Fruit fly (Drosophila melanogaster): ENCODE results near the gene tim.
A peak's percentile ranks its signal among the peaks of the same experiment; 100 is the strongest.

The tim gene

DNA sequence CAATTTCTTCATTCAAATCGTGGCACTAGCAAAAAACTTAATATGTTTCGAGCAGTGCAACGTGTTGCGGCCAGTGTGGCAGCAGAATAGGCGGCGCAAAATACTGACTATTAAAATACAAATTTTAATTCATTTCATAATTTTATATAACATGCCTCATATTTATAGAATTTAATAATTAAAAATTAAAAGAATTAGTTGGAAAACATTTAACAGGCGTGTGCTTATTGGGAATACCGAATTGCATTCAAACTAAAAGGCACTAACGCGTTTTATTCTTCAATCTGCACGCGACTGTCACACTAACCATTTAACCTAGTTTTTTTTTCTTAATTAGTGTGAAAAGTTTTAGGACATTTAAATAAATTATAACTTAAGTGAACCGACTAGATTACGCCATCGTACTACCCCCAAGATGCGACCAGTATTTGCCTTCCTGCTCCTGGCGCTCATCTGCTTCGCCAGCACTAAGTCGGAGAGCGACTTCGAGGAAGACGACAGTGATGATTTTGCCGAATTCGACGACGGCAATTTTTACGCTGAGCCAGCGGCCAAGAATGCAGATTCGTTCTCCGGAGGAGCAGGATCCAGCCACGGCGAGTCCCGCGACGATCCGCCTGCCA lies 6.8 kb upstream of the tim start, which contains the start of the genes LeuRS and CG17593 (continued):
- peak; percentile 44; the same call in 1 of the 2 replicates for TF ChIP-seq CG13287 (GFP tag; IDR thresholded peaks at IDR 0.05; ENCODE audit: partially characterized antibody)
- TF ChIP-seq cas (GFP tag; IDR thresholded peaks at IDR 0.05) = no peak
- TF ChIP-seq GATAe (GFP tag; conservative IDR thresholded peaks at IDR 0.05) = no peak
- no peak for TF ChIP-seq dimm (GFP tag; IDR thresholded peaks at IDR 0.05)
- TF ChIP-seq Hr3 (GFP tag; optimal IDR thresholded peaks at IDR 0.05) = peak; percentile 74
- TF ChIP-seq MESR4 (GFP tag; optimal IDR thresholded peaks at IDR 0.05) = peak; percentile 67
- TF ChIP-seq dmrt99B (tag; optimal IDR thresholded peaks at IDR 0.05) = no peak
- TF ChIP-seq CG11504 (tag; optimal IDR thresholded peaks at IDR 0.05) = no peak
- no peak for TF ChIP-seq CG7839 (tag; optimal IDR thresholded peaks at IDR 0.05)
- TF ChIP-seq CG1529 (GFP tag; optimal IDR thresholded peaks at IDR 0.05) = no peak
- peak; percentile 13 for TF ChIP-seq CTCF (GFP tag; optimal IDR thresholded peaks at IDR 0.05)
- TF ChIP-seq gem (tag; optimal IDR thresholded peaks at IDR 0.05) = no peak
- no peak for TF ChIP-seq psq (GFP tag; optimal IDR thresholded peaks at IDR 0.05)
- no peak for TF ChIP-seq z (GFP tag; IDR thresholded peaks at IDR 0.05)
- no peak for TF ChIP-seq CG2678 (tag; optimal IDR thresholded peaks at IDR 0.05)
- peak; percentile 24 for TF ChIP-seq CG2116 (GFP tag; optimal IDR thresholded peaks at IDR 0.05)
- TF ChIP-seq Dbx (GFP tag; IDR thresholded peaks at IDR 0.05) = no peak
- no peak for TF ChIP-seq wek (GFP tag; optimal IDR thresholded peaks at IDR 0.05)
- peak; percentile 61 for TF ChIP-seq MBD-R2 (GFP tag; IDR thresholded peaks at IDR 0.05)
- TF ChIP-seq Elba2 (GFP tag; optimal IDR thresholded peaks at IDR 0.05) = peak; percentile 5
- no peak for TF ChIP-seq Pdp1 (GFP tag; optimal IDR thresholded peaks at IDR 0.05)
- peak; percentile 39 for TF ChIP-seq dm (GFP tag; optimal IDR thresholded peaks at IDR 0.05)
- no peak for TF ChIP-seq CG4404 (GFP tag; IDR thresholded peaks at IDR 0.05)
- TF ChIP-seq E2f2 (GFP tag; IDR thresholded peaks at IDR 0.05) = peak; percentile 46; the same call in 1 of the 2 replicates
- TF ChIP-seq CG9215 (GFP tag; IDR thresholded peaks at IDR 0.05) = no peak
- TF ChIP-seq CG12659 (GFP tag; optimal IDR thresholded peaks at IDR 0.05) = no peak
- no peak for TF ChIP-seq nerfin-2 (GFP tag; IDR thresholded peaks at IDR 0.05; ENCODE audit: partially characterized antibody)
- TF ChIP-seq hth (optimal IDR thresholded peaks at IDR 0.05) = no peak
- TF ChIP-seq exex (tag; optimal IDR thresholded peaks at IDR 0.05) = peak; percentile 20
- TF ChIP-seq hkb (optimal IDR thresholded peaks at IDR 0.05) = no peak
- TF ChIP-seq hkb (GFP tag; IDR thresholded peaks at IDR 0.05) = no peak
- no peak for TF ChIP-seq dati (GFP tag; IDR thresholded peaks at IDR 0.05)
- no peak for TF ChIP-seq CG18262 (tag; optimal IDR thresholded peaks at IDR 0.05)
- no peak for TF ChIP-seq unc-4 (GFP tag; IDR thresholded peaks at IDR 0.05; ENCODE audit: partially characterized antibody)
- no peak for TF ChIP-seq Sox100B (GFP tag; optimal IDR thresholded peaks at IDR 0.05)
- no peak for TF ChIP-seq pum (GFP tag; optimal IDR thresholded peaks at IDR 0.05)
- no peak for TF ChIP-seq Adf1 (GFP tag; IDR thresholded peaks at IDR 0.05)
- TF ChIP-seq YL-1 (GFP tag; optimal IDR thresholded peaks at IDR 0.05) = peak; percentile 81
- no peak for TF ChIP-seq CG12104 (GFP tag; optimal IDR thresholded peaks at IDR 0.05)
- TF ChIP-seq dpn (GFP tag; optimal IDR thresholded peaks at IDR 0.05) = no peak
- TF ChIP-seq Rx (GFP tag; IDR thresholded peaks at IDR 0.05) = no peak
- TF ChIP-seq CG10147 (GFP tag; optimal IDR thresholded peaks at IDR 0.05) = no peak
- no peak for TF ChIP-seq Mes4 (GFP tag; optimal IDR thresholded peaks at IDR 0.05)
- peak; percentile 80 for TF ChIP-seq bigmax (GFP tag; optimal IDR thresholded peaks at IDR 0.05)
- TF ChIP-seq CG11696 (GFP tag; IDR thresholded peaks at IDR 0.05) = no peak
- TF ChIP-seq CG4617 (GFP tag; optimal IDR thresholded peaks at IDR 0.05; ENCODE audit: borderline replicate concordance) = peak; percentile 75
- TF ChIP-seq HmgD (GFP tag; optimal IDR thresholded peaks at IDR 0.05) = no peak
- TF ChIP-seq zf30C (GFP tag; optimal IDR thresholded peaks at IDR 0.05) = peak; percentile 54
- no peak for TF ChIP-seq CG8478 (optimal IDR thresholded peaks at IDR 0.05)
- peak; percentile 10; the same call in 1 of the 3 replicates for TF ChIP-seq knrl (GFP tag; IDR thresholded peaks at IDR 0.05; ENCODE audit: partially characterized antibody)
- TF ChIP-seq CG14710 (tag; optimal IDR thresholded peaks at IDR 0.05) = peak; percentile 66
- no peak for TF ChIP-seq NK7.1 (GFP tag; optimal IDR thresholded peaks at IDR 0.05)
